Fruit fly (Drosophila melanogaster): ENCODE measurements around the gene app.

- TF ChIP-seq Usf (GFP tag; optimal IDR thresholded peaks at IDR 0.05) (no peak), danr (GFP tag; IDR thresholded peaks at IDR 0.05) (no peak), CG31441 (GFP tag; IDR thresholded peaks at IDR 0.05) (no peak)
Measured at dm6 chr3L:12193485-12193884, 73.2 kb downstream of the app start, which contains the start of gene thoc6.

Data from whole organism, embryonic.